Fruit fly (Drosophila melanogaster) whole organism, embryonic: Measurements from ENCODE around the gene CG3625.

ENCODE experiments used
- Atf3 ChIP-seq: fragments of 200-800 bp; sonication (Bioruptor generic); optimal IDR thresholded peaks from 3 replicates; lab custom pipeline; 2016; ENCODE audit warnings: missing biosample characterization, missing genetic modification characterization
- CG10209 ChIP-seq: fragments of 200-800 bp; sonication (Bioruptor generic); optimal IDR thresholded peaks from 3 replicates; lab custom pipeline; 2017; ENCODE audit warnings: missing biosample characterization, mild to moderate bottlenecking, missing genetic modification characterization, missing genetic modification reagents
- CG10543 ChIP-seq: fragments of 200-800 bp; sonication (Bioruptor generic); optimal IDR thresholded peaks from 3 replicates; lab custom pipeline; 2017; ENCODE audit warnings: missing biosample characterization, mild to moderate bottlenecking, missing genetic modification characterization, moderate library complexity
- CG11085 ChIP-seq: fragments of 200-800 bp; sonication (Bioruptor generic); IDR thresholded peaks from 2 replicates; pipeline ENCODE4 v1.3.6; 2022; ENCODE audit warnings: missing biosample characterization, missing genetic modification characterization
- CG11560 ChIP-seq: fragments of 200-800 bp; sonication (Bioruptor generic); IDR thresholded peaks from 3 replicates; pipeline ENCODE4 v1.3.6; 2022; ENCODE audit warnings: missing biosample characterization, missing genetic modification characterization
- CG12942 ChIP-seq: fragments of 200-800 bp; sonication (Bioruptor generic); optimal IDR thresholded peaks from 3 replicates; lab custom pipeline; 2016; ENCODE audit warnings: missing biosample characterization, missing genetic modification characterization
- CG13424 ChIP-seq: fragments of 200-800 bp; sonication (Bioruptor generic); optimal IDR thresholded peaks from 2 replicates; lab custom pipeline; 2019; ENCODE audit warnings: missing biosample characterization, mild to moderate bottlenecking, missing genetic modification characterization, moderate library complexity
- CG14860 ChIP-seq: fragments of 200-800 bp; sonication (Bioruptor generic); IDR thresholded peaks from 3 replicates; pipeline ENCODE4 v1.3.6; 2022; ENCODE audit warnings: missing biosample characterization, missing genetic modification characterization; ENCODE audit not compliant: partially characterized antibody
- CG16813 ChIP-seq: fragments of 200-800 bp; sonication (Bioruptor generic); IDR thresholded peaks from 3 replicates; pipeline ENCODE4 v1.3.6; 2022; ENCODE audit warnings: missing biosample characterization, missing genetic modification characterization; ENCODE audit not compliant: partially characterized antibody
- CG17568 ChIP-seq: fragments of 200-800 bp; sonication (Bioruptor generic); optimal IDR thresholded peaks from 2 replicates; lab custom pipeline; 2018; ENCODE audit warnings: missing biosample characterization, mild to moderate bottlenecking, missing genetic modification characterization, moderate library complexity
- CG2678 ChIP-seq: fragments of 200-800 bp; sonication (Bioruptor generic); optimal IDR thresholded peaks from 3 replicates; lab custom pipeline; 2019; ENCODE audit warnings: missing biosample characterization, mild to moderate bottlenecking, missing genetic modification characterization, moderate library complexity
- CG2889 ChIP-seq: fragments of 200-800 bp; sonication (Bioruptor generic); IDR thresholded peaks from 3 replicates; pipeline ENCODE4 v1.3.6; 2022; ENCODE audit warnings: missing biosample characterization, missing genetic modification characterization
- CG30403 ChIP-seq: fragments of 200-800 bp; sonication (Bioruptor generic); optimal IDR thresholded peaks from 3 replicates; lab custom pipeline; 2016; ENCODE audit warnings: missing biosample characterization, missing genetic modification characterization
- CG32532 ChIP-seq: fragments of 200-800 bp; sonication (Bioruptor generic); IDR thresholded peaks from 2 replicates; pipeline ENCODE4 v1.3.6; 2022; ENCODE audit warnings: missing biosample characterization, missing genetic modification characterization
- CG32767 ChIP-seq: fragments of 200-800 bp; sonication (Bioruptor generic); IDR thresholded peaks from 2 replicates; pipeline ENCODE4 v1.3.6; 2022; ENCODE audit warnings: missing biosample characterization, missing genetic modification characterization
- CG32772 ChIP-seq: fragments of 200-800 bp; sonication (Bioruptor generic); IDR thresholded peaks from 2 replicates; pipeline ENCODE4 v1.3.6; 2022; ENCODE audit warnings: missing biosample characterization, missing genetic modification characterization
- CG6272 ChIP-seq: fragments of 200-800 bp; sonication (Bioruptor generic); IDR thresholded peaks from 2 replicates; pipeline ENCODE4 v1.3.6; 2022; ENCODE audit warnings: missing biosample characterization, missing genetic modification characterization
- CG6854 ChIP-seq: fragments of 200-800 bp; sonication (Bioruptor generic); optimal IDR thresholded peaks from 3 replicates; lab custom pipeline; 2017; ENCODE audit warnings: missing biosample characterization, mild to moderate bottlenecking, missing genetic modification characterization
- CG7271 ChIP-seq: fragments of 200-800 bp; sonication (Bioruptor generic); optimal IDR thresholded peaks from 2 replicates; lab custom pipeline; 2018; ENCODE audit warnings: missing biosample characterization, mild to moderate bottlenecking, missing genetic modification characterization, moderate library complexity
- CG7987 ChIP-seq: fragments of 200-800 bp; sonication (Bioruptor generic); optimal IDR thresholded peaks from 2 replicates; lab custom pipeline; 2018; ENCODE audit warnings: missing biosample characterization, mild to moderate bottlenecking, missing genetic modification characterization, moderate library complexity
- Dref ChIP-seq: fragments of 200-800 bp; sonication (Bioruptor generic); IDR thresholded peaks from 2 replicates; pipeline ENCODE4 v1.3.6; 2022; ENCODE audit warnings: missing biosample characterization, missing genetic modification characterization
- Drgx ChIP-seq: fragments of 200-800 bp; sonication (Bioruptor generic); IDR thresholded peaks from 2 replicates; pipeline ENCODE4 v1.3.6; 2022; ENCODE audit warnings: missing biosample characterization, missing genetic modification characterization
- Eip74EF ChIP-seq, 2 experiments: fragments of 200-800 bp in 1 of 2; fragments of >200 bp in 1 of 2; sonication (Bioruptor generic) in 1 of 2; optimal IDR thresholded peaks; 2 replicates each; lab custom pipeline; 2017 to 2019; ENCODE audit warnings: missing biosample characterization in 2 of 2, missing genetic modification characterization in 2 of 2, mild to moderate bottlenecking in 1 of 2, moderate library complexity in 1 of 2
- Fer3 ChIP-seq: fragments of 200-800 bp; sonication (Bioruptor generic); optimal IDR thresholded peaks from 2 replicates; lab custom pipeline; 2018; ENCODE audit warnings: missing biosample characterization, mild to moderate bottlenecking, missing genetic modification characterization, moderate library complexity
- Hey ChIP-seq: fragments of 200-800 bp; sonication (Bioruptor generic); optimal IDR thresholded peaks from 3 replicates; lab custom pipeline; 2018; ENCODE audit warnings: missing biosample characterization, mild to moderate bottlenecking, missing genetic modification characterization
- Kr ChIP-seq: fragments of 200-800 bp; sonication (Bioruptor generic); optimal IDR thresholded peaks from 2 replicates; lab custom pipeline; 2017; ENCODE audit warnings: missing biosample characterization, mild to moderate bottlenecking, missing genetic modification characterization
- Mad ChIP-seq: fragments of 200-800 bp; sonication (Bioruptor generic); optimal IDR thresholded peaks from 2 replicates; lab custom pipeline; 2016; ENCODE audit warnings: missing biosample characterization, missing genetic modification characterization
- Ravus ChIP-seq: fragments of 200-800 bp; sonication (Bioruptor generic); IDR thresholded peaks from 2 replicates; pipeline ENCODE4 v1.3.6; 2022; ENCODE audit warnings: missing biosample characterization, missing genetic modification characterization
- Six4 ChIP-seq: fragments of 200-800 bp; sonication (Bioruptor generic); optimal IDR thresholded peaks from 2 replicates; lab custom pipeline; 2016; ENCODE audit warnings: missing biosample characterization, missing genetic modification characterization
- ci ChIP-seq: fragments of 200-800 bp; sonication (Bioruptor generic); IDR thresholded peaks from 3 replicates; pipeline ENCODE4 v1.3.6; 2022; ENCODE audit warnings: missing biosample characterization, missing genetic modification characterization
- dm ChIP-seq: fragments of 200-800 bp; sonication (Bioruptor generic); optimal IDR thresholded peaks from 3 replicates; lab custom pipeline; 2016; ENCODE audit warnings: missing biosample characterization, missing genetic modification characterization
- dpn ChIP-seq, 2 experiments: fragments of 200-800 bp; sonication (Bioruptor generic); optimal IDR thresholded peaks; 3 replicates each; lab custom pipeline; 2016; ENCODE audit warnings: missing biosample characterization in 2 of 2, missing genetic modification characterization in 2 of 2
- ewg ChIP-seq: fragments of 200-800 bp; sonication (Bioruptor generic); optimal IDR thresholded peaks from 3 replicates; lab custom pipeline; 2017; ENCODE audit warnings: mild to moderate bottlenecking, missing biosample characterization, missing genetic modification reagents, missing genetic modification characterization
- fru ChIP-seq: fragments of >200 bp; optimal IDR thresholded peaks from 2 replicates; lab custom pipeline; 2017
- gce ChIP-seq: fragments of 200-800 bp; sonication (Bioruptor generic); IDR thresholded peaks from 3 replicates; pipeline ENCODE4 v1.3.6; 2022; ENCODE audit warnings: missing biosample characterization, missing genetic modification characterization
- ham ChIP-seq: fragments of 200-800 bp; sonication (Bioruptor generic); IDR thresholded peaks from 2 replicates; pipeline ENCODE4 v1.3.6; 2022; ENCODE audit warnings: missing biosample characterization, missing genetic modification characterization
- kah ChIP-seq: fragments of 200-800 bp; sonication (Bioruptor generic); optimal IDR thresholded peaks from 2 replicates; lab custom pipeline; 2018; ENCODE audit warnings: missing biosample characterization, mild to moderate bottlenecking, missing genetic modification characterization
- kni ChIP-seq: fragments of 200-800 bp; sonication (Bioruptor generic); optimal IDR thresholded peaks from 3 replicates; lab custom pipeline; 2017; ENCODE audit warnings: mild to moderate bottlenecking, missing biosample characterization, missing genetic modification reagents, missing genetic modification characterization
- luna ChIP-seq: fragments of 200-800 bp; sonication (Bioruptor generic); optimal IDR thresholded peaks from 2 replicates; lab custom pipeline; 2016; ENCODE audit warnings: missing biosample characterization, missing genetic modification characterization
- pan ChIP-seq, 4 experiments: fragments of >200 bp in 3 of 4; fragments of 200-800 bp in 1 of 4; sonication (Bioruptor generic) in 1 of 4; optimal IDR thresholded peaks in 3 of 4; IDR thresholded peaks in 1 of 4; 2 replicates each; pipeline versions ENCODE4 v1.3.6 to Lab custom; 2017 to 2022; ENCODE audit warnings: missing biosample characterization in 2 of 4, missing genetic modification characterization in 2 of 4, mixed read lengths in 1 of 4
- run ChIP-seq: fragments of 200-800 bp; sonication (Bioruptor generic); optimal IDR thresholded peaks from 3 replicates; lab custom pipeline; 2018; ENCODE audit warnings: missing biosample characterization, mild to moderate bottlenecking, missing genetic modification characterization
- salm ChIP-seq: fragments of 200-800 bp; sonication (Bioruptor generic); optimal IDR thresholded peaks from 2 replicates; lab custom pipeline; 2018; ENCODE audit warnings: missing biosample characterization, mild to moderate bottlenecking, missing genetic modification characterization
- sc ChIP-seq, 3 experiments: fragments of >200 bp in 2 of 3; fragments of 200-800 bp in 1 of 3; sonication (Bioruptor generic) in 1 of 3; optimal IDR thresholded peaks; 2 replicates in 2 of 3; 3 replicates in 1 of 3; lab custom pipeline; 2017; ENCODE audit warnings: mild to moderate bottlenecking in 1 of 3, missing biosample characterization in 1 of 3, missing genetic modification characterization in 1 of 3, missing genetic modification reagents in 1 of 3
- scrt ChIP-seq: fragments of 200-800 bp; sonication (Bioruptor generic); optimal IDR thresholded peaks from 2 replicates; lab custom pipeline; 2018; ENCODE audit warnings: missing biosample characterization, mild to moderate bottlenecking, missing genetic modification characterization, moderate library complexity
- so ChIP-seq: fragments of 200-800 bp; sonication (Bioruptor generic); IDR thresholded peaks from 3 replicates; pipeline ENCODE4 v1.3.6; 2022; ENCODE audit warnings: missing biosample characterization, missing genetic modification characterization
- ssp ChIP-seq: fragments of 200-800 bp; sonication (Bioruptor generic); IDR thresholded peaks from 2 replicates; pipeline ENCODE4 v1.3.6; 2022; ENCODE audit warnings: missing biosample characterization, missing genetic modification characterization
- tin ChIP-seq: fragments of 200-800 bp; sonication (Bioruptor generic); optimal IDR thresholded peaks from 3 replicates; lab custom pipeline; 2016; ENCODE audit warnings: missing biosample characterization, missing genetic modification characterization
- unc-4 ChIP-seq: fragments of 200-800 bp; sonication (Bioruptor generic); IDR thresholded peaks from 2 replicates; pipeline ENCODE4 v1.3.6; 2022; ENCODE audit warnings: missing biosample characterization, missing genetic modification characterization; ENCODE audit not compliant: partially characterized antibody
- unpg ChIP-seq: fragments of 200-800 bp; sonication (Bioruptor generic); optimal IDR thresholded peaks from 3 replicates; lab custom pipeline; 2018; ENCODE audit warnings: missing biosample characterization, mild to moderate bottlenecking, missing genetic modification characterization, moderate library complexity
- vvl ChIP-seq: fragments of 200-800 bp; sonication (Bioruptor generic); IDR thresholded peaks from 2 replicates; pipeline ENCODE4 v1.3.6; 2022; ENCODE audit warnings: missing biosample characterization, missing genetic modification characterization

The CG3625 gene

DNA sequence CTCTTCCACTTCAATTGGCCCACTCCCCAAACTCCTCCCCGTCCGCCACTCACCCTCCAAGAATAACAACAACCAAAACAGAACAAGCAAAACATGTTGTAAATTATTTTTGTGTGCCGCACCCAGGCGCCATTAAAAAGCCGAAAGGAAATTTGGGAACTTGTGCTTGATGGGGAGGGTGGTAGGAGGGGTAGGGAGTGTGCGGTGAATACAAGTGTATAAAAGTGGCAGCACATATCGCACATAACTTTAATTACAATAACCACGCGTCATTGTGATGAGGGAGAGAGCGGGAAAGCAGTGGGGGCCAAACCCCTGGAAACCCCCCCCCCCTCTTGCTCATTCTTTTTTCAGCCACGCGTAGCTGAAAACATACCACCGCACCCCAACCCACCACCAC, 15.5 kb upstream of the CG3625 start (continued):
- TF ChIP-seq run (tag; lab: Kevin White, UChicago) (peak; percentile 39), CG32767 (no peak), CG2678 (no peak), CG6272 (GFP tag; lab: Robert Waterston, UW) (no peak), CG2889 (0 out of 3 replicates have a peak, but pooled peaks have one; percentile 14), Ravus (GFP tag; lab: Robert Waterston, UW) (no peak), Hey (tag; lab: Kevin White, UChicago) (peak; percentile 49), Atf3 (GFP tag; lab: Kevin White, UChicago) (no peak), fru (no peak), CG14860 (GFP tag; lab: Robert Waterston, UW) (no peak), Kr (GFP tag; lab: Kevin White, UChicago) (no peak), kah (GFP tag; lab: Kevin White, UChicago) (peak; percentile 9), so (GFP tag; lab: Robert Waterston, UW) (no peak), unc-4 (no peak), vvl (0 out of 2 replicates have a peak, but pooled peaks have one; percentile 31), Eip74EF (GFP tag; optimal IDR thresholded peaks at IDR 0.05; lab: Kevin White, UChicago) (no peak), CG11560 (no peak), unpg (GFP tag; lab: Kevin White, UChicago) (no peak), CG10209 (GFP tag; lab: Kevin White, UChicago) (no peak), pan (optimal IDR thresholded peaks at IDR 0.05; lab: Kevin White, UChicago) (no peak), pan (GFP tag; optimal IDR thresholded peaks at IDR 0.05 in 1 of 2, IDR thresholded peaks at IDR 0.05 in 1 of 2) (no peak), CG16813 (GFP tag; lab: Robert Waterston, UW) (0 out of 3 replicates have a peak, but pooled peaks have one; percentile 12), CG32532 (GFP tag; lab: Robert Waterston, UW) (no peak; the same call in 1 of the 2 replicates), salm (no peak), Mad (GFP tag; lab: Kevin White, UChicago) (no peak), CG13424 (tag; lab: Kevin White, UChicago) (no peak), CG10543 (peak; percentile 50), scrt (GFP tag; lab: Kevin White, UChicago) (no peak), Fer3 (tag; lab: Kevin White, UChicago) (no peak), tin (GFP tag; lab: Kevin White, UChicago) (no peak), CG7271 (no peak), CG12942 (GFP tag; lab: Kevin White, UChicago) (no peak), dm (GFP tag; lab: Kevin White, UChicago) (no peak), kni (GFP tag; lab: Kevin White, UChicago) (peak; percentile 62), sc (optimal IDR thresholded peaks at IDR 0.05; lab: Kevin White, UChicago) (no peak), sc (GFP tag; optimal IDR thresholded peaks at IDR 0.05; lab: Kevin White, UChicago) (no peak), CG30403 (GFP tag; lab: Kevin White, UChicago) (no peak), Six4 (GFP tag; lab: Kevin White, UChicago) (no peak), ewg (no peak), CG17568 (GFP tag; lab: Kevin White, UChicago) (no peak), CG32772 (GFP tag; lab: Robert Waterston, UW) (no peak), CG11085 (no peak), luna (GFP tag; lab: Kevin White, UChicago) (no peak), ssp (no peak), CG7987 (no peak), CG6854 (GFP tag; lab: Kevin White, UChicago) (no peak), Dref (no peak), dpn (GFP tag; optimal IDR thresholded peaks at IDR 0.05; lab: Kevin White, UChicago) (no peak), ci (GFP tag; lab: Robert Waterston, UW) (0 out of 3 replicates have a peak, but pooled peaks have one; percentile 13), gce (GFP tag; lab: Robert Waterston, UW) (no peak), Drgx (GFP tag; lab: Robert Waterston, UW) (no peak), ham (GFP tag; lab: Robert Waterston, UW) (no peak)
